Worm (Caenorhabditis elegans) whole organism, midembryonic: ENCODE measurements around the gene pfd-1.

Experiments
- T22C8.4 ChIP-seq: fragments of 200-800 bp; sonication (Bioruptor generic); IDR thresholded peaks from 2 replicates; pipeline ENCODE4 v1.3.6; 2022; ENCODE audit warnings: missing genetic modification characterization, missing compliant biosample characterization
- cog-1 ChIP-seq: sonication (generic microtip); optimal IDR thresholded peaks from 2 replicates; lab custom pipeline; 2016; ENCODE audit warnings: missing genetic modification characterization, missing compliant biosample characterization
- flt-1 ChIP-seq: fragments of 200-800 bp; sonication (Bioruptor generic); IDR thresholded peaks from 2 replicates; pipeline ENCODE4 v1.3.6; 2022; ENCODE audit warnings: missing genetic modification characterization, missing compliant biosample characterization
- klf-2 ChIP-seq: fragments of 200-800 bp; sonication (Bioruptor generic); conservative IDR thresholded peaks from 2 replicates; pipeline ENCODE4 v1.3.6; 2022; ENCODE audit warnings: missing genetic modification reagents, missing genetic modification characterization, missing compliant biosample characterization
- med-1 ChIP-seq: sonication (generic microtip); optimal IDR thresholded peaks from 2 replicates; lab custom pipeline; 2017; ENCODE audit warnings: missing genetic modification characterization, mild to moderate bottlenecking, missing compliant biosample characterization, antibody characterized with exemption, missing genetic modification reagents; ENCODE audit not compliant: insufficient read depth
- ref-1 ChIP-seq: fragments of 200-800 bp; sonication (Bioruptor generic); conservative IDR thresholded peaks from 2 replicates; pipeline ENCODE4 v1.3.6; 2022; ENCODE audit warnings: missing genetic modification reagents, missing genetic modification characterization, missing compliant biosample characterization
- tab-1 ChIP-seq: fragments of 200-800 bp; sonication (Bioruptor generic); IDR thresholded peaks from 2 replicates; pipeline ENCODE4 v1.3.6; 2022; ENCODE audit warnings: missing genetic modification characterization, missing compliant biosample characterization
- ztf-23 ChIP-seq: fragments of 200-800 bp; sonication (Bioruptor generic); IDR thresholded peaks from 2 replicates; pipeline ENCODE4 v1.3.6; 2022; ENCODE audit warnings: missing genetic modification reagents, missing genetic modification characterization, missing compliant biosample characterization
- ztf-29 ChIP-seq: fragments of 200-800 bp; sonication (Bioruptor generic); IDR thresholded peaks from 2 replicates; pipeline ENCODE4 v1.3.6; 2022; ENCODE audit warnings: missing genetic modification reagents, missing genetic modification characterization, missing compliant biosample characterization

pfd-1 gene

DNA sequence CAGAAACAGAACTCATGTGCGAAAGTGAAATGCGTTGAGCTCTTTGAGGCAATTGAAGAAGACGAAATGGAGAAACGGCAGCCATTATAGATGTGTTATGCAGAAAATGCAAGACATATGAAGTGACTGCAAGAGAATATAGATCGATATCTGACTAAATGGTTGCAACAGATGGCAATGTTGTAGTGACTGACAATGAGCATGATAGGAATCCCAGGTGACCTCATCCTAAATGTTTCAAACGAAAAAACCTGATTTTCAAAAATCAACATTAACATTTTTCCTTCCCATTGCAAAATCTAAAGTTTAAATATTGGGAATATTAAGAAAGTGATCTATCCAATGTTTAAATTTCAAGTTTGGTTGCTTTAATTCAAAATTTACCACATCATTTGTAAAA lies 10.8 kb downstream of the pfd-1 start, which contains the start of gene C08F8.15:
TSS of gene C08F8.15 (minus strand) at position 101 of the 400 bp plus-strand sequence.
- no peak for TF ChIP-seq ztf-23
- no peak for TF ChIP-seq tab-1 (GFP tag; lab: Robert Waterston, UW)
- TF ChIP-seq ref-1 (GFP tag; lab: Robert Waterston, UW): no peak
- TF ChIP-seq klf-2 (GFP tag; lab: Robert Waterston, UW): no peak
- TF ChIP-seq med-1 (GFP tag; lab: Kevin White, UChicago): no peak
- no peak for TF ChIP-seq cog-1
- no peak for TF ChIP-seq T22C8.4 (GFP tag; lab: Robert Waterston, UW)
- no peak for TF ChIP-seq ztf-29
- TF ChIP-seq flt-1 (GFP tag; lab: Robert Waterston, UW): no peak

DNA sequence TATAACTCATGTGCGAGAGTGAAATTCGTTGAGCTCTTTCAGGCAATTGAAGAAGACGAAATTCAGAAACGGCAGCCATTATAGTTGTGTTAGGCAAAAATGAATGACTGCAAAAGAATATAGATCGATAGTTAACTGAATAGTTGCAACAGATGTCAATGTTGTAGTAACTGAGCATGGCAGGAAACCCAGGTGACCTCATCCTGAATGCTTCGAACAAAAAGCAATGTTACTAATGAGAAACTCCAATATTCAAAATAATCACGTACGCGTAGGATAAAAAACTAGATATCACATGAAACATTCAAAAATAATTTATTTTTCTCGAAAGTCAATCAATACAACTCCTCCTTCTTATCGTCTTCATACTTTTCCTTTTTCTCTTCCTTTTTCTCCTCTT lies 12.5 kb downstream of the pfd-1 start, which contains the start of gene fbxb-9:
TSS of gene fbxb-9 (minus strand) at position 101 of the 400 bp plus-strand sequence.
- TF ChIP-seq ztf-23 (no peak), T22C8.4 (GFP tag; lab: Robert Waterston, UW) (no peak), ref-1 (GFP tag; lab: Robert Waterston, UW) (no peak), med-1 (GFP tag; lab: Kevin White, UChicago) (no peak), tab-1 (GFP tag; lab: Robert Waterston, UW) (no peak)

DNA sequence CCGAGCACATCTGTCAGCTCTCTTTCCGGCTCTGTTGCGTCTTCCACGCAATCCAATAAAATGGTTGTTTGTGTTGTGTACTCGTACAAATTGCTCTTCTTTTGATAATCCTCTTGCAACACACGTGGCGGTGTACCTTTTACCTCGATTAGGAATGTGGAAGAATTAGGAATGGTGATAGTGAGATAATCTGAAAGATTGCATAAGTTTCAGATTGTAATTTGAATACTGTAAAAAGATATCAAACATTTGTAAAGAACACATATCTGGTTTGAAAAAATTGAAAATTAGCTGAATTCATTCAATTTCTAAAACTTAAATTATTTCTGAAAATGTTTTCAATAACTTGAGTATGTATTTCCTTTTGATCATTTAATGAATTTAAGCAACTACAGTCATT lies 14.9 kb downstream of the pfd-1 start, which contains the start of gene C08F8.6:
TSS of gene C08F8.6 (minus strand) at position 101 of the 400 bp plus-strand sequence.
- no peak for TF ChIP-seq cog-1
- TF ChIP-seq T22C8.4 (GFP tag; lab: Robert Waterston, UW): no peak
- TF ChIP-seq ref-1 (GFP tag; lab: Robert Waterston, UW): no peak
- no peak for TF ChIP-seq ztf-29
- no peak for TF ChIP-seq med-1 (GFP tag; lab: Kevin White, UChicago)

DNA sequence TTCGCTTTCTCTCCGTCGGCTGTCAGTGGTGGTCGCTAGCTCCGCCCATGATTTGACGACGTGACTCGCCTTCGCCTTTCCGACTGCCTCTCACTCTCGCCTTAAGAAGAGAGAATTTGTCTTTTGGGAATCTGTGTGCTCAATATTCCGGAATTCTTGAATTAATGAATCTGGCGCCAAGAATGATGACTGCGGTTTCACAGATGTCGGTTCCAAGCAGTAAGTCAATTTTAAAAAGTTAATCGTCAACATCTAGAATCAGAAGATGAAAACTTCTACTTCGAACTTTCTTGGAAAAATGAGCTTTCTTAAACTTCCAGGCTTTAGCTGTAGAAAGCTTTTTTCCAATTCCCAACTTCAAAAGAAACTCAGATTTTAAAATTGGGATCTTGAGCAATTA lies 19.7 kb downstream of the pfd-1 start, which contains the start of gene nhr-67:
TSS of gene nhr-67 (plus strand) at position 97 of the 400 bp plus-strand sequence.
- TF ChIP-seq ref-1 (GFP tag; lab: Robert Waterston, UW) (no peak), flt-1 (GFP tag; lab: Robert Waterston, UW) (no peak), tab-1 (GFP tag; lab: Robert Waterston, UW) (no peak), ztf-29 (no peak), med-1 (GFP tag; lab: Kevin White, UChicago) (no peak), klf-2 (GFP tag; lab: Robert Waterston, UW) (no peak), cog-1 (no peak), T22C8.4 (GFP tag; lab: Robert Waterston, UW) (no peak), ztf-23 (no peak)

DNA sequence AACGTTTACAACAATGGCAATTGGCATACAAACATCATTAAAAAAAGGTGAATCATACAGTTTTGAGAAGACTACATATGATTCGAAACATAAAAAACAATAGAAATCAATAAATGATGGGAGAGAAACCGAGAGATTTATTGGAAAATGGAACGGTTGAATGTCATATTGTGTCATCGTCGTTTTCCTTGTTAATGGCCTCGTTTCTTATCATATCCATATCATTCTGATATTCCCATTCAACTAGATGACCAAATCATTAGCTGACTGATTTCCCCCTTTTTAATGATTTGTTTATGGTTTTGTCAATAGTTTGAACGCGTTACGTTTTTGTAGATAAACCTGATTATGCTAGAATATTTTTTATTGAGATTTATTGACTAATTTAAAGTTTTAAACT lies 24.9 kb downstream of the pfd-1 start:
- TF ChIP-seq med-1 (GFP tag; lab: Kevin White, UChicago) (no peak), flt-1 (GFP tag; lab: Robert Waterston, UW) (no peak), ztf-23 (no peak), tab-1 (GFP tag; lab: Robert Waterston, UW) (no peak), ref-1 (GFP tag; lab: Robert Waterston, UW) (no peak), ztf-29 (no peak), klf-2 (GFP tag; lab: Robert Waterston, UW) (no peak), cog-1 (no peak), T22C8.4 (GFP tag; lab: Robert Waterston, UW) (no peak)

DNA sequence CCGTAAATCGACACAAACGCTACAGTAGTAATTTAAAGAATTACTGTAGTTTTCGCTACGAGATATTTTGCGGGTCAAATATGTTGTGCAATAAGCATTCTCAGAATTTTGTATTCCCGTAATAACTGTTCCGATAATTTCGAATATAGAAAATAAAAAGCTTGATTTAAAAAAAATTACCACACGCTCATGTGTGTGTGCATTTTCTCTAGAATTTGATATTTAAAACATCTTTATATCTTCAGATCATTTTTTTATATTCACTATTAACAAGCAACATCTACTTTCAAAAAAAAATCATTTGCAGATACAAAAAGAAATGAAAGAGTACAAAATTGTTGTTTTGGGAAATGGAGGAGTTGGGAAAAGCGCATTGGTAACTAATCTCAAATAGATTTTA lies 27.1 kb downstream of the pfd-1 start, which contains the start of gene rap-3:
TSS of gene rap-3 (plus strand) at position 301 of the 400 bp plus-strand sequence.
- TF ChIP-seq ztf-29: no peak
- TF ChIP-seq cog-1: no peak
- TF ChIP-seq T22C8.4 (GFP tag; lab: Robert Waterston, UW): no peak
- no peak for TF ChIP-seq flt-1 (GFP tag; lab: Robert Waterston, UW)

DNA sequence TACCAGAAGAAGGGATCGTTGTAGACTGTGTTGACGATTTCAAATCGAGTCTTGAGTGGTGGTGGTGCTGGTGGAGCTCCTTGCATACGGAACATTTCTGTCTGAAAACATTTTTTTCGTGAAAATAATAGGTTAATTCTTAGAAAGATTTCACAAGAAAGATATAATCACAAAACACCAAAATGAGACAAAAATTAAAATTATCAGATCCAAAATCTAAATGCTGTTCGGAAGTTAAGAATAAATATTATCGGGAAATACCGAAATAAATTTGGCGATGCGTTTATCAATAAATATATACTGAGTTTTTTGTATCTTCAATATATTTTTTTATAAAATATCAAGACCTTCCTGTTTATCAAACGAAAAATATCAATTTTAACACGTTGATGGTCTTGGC lies 28.6 kb downstream of the pfd-1 start, which contains the start of gene C08F8.9:
TSS of gene C08F8.9 (minus strand) at position 101 of the 400 bp plus-strand sequence.
- TF ChIP-seq ztf-23: no peak
- TF ChIP-seq flt-1 (GFP tag; lab: Robert Waterston, UW): no peak
- no peak for TF ChIP-seq klf-2 (GFP tag; lab: Robert Waterston, UW)
- no peak for TF ChIP-seq med-1 (GFP tag; lab: Kevin White, UChicago)
- TF ChIP-seq T22C8.4 (GFP tag; lab: Robert Waterston, UW): no peak
- no peak for TF ChIP-seq ztf-29
- TF ChIP-seq cog-1: no peak
- TF ChIP-seq ref-1 (GFP tag; lab: Robert Waterston, UW): no peak
- TF ChIP-seq tab-1 (GFP tag; lab: Robert Waterston, UW): no peak

DNA sequence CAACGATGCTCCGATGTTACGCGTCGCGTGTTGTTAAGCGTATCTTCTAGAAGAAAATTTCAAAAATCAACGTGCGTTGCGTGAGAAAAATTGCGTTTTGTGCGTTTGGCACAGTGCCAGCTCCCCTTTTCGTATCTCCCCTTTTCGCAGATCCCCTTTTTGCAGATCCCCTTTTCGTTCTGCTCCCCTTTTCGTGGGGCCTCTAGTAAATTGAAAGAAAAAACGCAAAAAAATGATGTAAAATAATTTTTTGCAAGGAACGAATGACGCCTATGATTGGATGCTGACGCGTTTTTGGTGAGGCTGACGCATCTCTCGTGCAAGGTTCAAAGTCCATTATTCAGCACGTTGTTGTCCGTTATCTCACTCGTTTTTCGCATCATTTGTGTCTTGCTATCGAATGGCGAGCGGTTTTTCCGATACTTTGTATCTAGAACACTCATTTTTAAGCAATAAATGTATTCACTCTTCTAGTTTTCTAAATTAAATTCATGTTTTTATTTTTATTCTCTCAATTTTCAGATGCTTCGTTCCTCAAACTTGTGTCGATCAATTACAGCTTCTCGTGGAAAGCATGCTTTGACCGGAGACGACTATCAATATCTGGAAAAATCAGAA lies 29.3 kb downstream of the pfd-1 start, which contains the start of gene cpt-2:
TSS of gene cpt-2 (plus strand) at position 523 of the 618 bp plus-strand sequence.
- peak; percentile 44; the same call in 1 of the 2 replicates for TF ChIP-seq ztf-23

DNA sequence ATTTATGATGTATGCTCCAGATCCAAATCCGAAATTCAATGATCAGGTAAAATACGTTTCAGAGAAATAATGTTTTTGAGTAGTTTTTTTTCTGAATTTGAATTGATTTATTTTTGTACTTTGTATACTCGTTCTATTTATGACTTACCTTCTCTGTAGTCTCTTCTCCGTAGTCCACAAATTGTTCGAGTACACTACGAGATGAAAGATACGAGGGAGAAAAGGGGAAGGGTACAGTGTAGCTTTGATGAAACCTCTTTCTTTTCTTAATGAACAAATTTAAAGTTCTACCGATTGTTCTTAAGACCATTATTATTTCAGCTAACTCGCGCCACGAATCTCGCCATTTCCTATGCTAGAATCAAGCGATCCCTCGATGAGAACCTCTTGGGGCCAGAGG lies 30.2 kb downstream of the pfd-1 start:
- TF ChIP-seq klf-2 (GFP tag; lab: Robert Waterston, UW): no peak
- no peak for TF ChIP-seq cog-1
- TF ChIP-seq flt-1 (GFP tag; lab: Robert Waterston, UW): no peak
- TF ChIP-seq ztf-23: no peak
- TF ChIP-seq ref-1 (GFP tag; lab: Robert Waterston, UW): no peak
- TF ChIP-seq tab-1 (GFP tag; lab: Robert Waterston, UW): no peak
- no peak for TF ChIP-seq med-1 (GFP tag; lab: Kevin White, UChicago)
- no peak for TF ChIP-seq T22C8.4 (GFP tag; lab: Robert Waterston, UW)
- no peak for TF ChIP-seq ztf-29

DNA sequence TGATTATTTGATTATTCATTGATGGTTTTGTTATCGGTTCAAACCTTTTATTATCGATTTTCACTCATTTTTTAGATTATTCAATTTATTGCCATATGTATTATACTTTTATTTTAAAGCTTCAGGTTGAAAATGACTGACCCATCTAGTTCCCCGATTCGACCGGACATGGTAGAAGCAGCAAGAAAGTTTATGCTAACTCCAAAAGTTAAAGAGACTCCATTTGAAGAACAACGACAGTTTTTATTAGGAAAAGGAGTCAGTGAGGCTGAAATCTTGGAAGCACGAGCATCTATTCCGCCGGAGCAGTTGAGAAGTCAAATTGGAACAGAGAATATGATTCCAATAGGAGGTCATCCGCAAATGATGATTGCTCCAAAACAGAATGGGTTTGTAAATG lies 33.1 kb downstream of the pfd-1 start, which contains the start of gene prx-14:
TSS of gene prx-14 (plus strand) at position 120 of the 400 bp plus-strand sequence.
- no peak for TF ChIP-seq ref-1 (GFP tag; lab: Robert Waterston, UW)
- no peak for TF ChIP-seq T22C8.4 (GFP tag; lab: Robert Waterston, UW)
- TF ChIP-seq ztf-23: no peak
